Fruit fly (Drosophila melanogaster) whole organism, adult: Measurements from ENCODE around the gene Pen.
A peak's percentile ranks its signal among the peaks of the same experiment; 100 is the strongest.

Source experiments
- CG11617 ChIP-seq: fragments of 200-800 bp; sonication (Bioruptor generic); optimal IDR thresholded peaks from 2 replicates; lab custom pipeline; 2017; ENCODE audit warnings: mild to moderate bottlenecking, missing biosample characterization, missing genetic modification reagents, missing genetic modification characterization
- CG33017 ChIP-seq: fragments of 200-800 bp; sonication (Bioruptor generic); optimal IDR thresholded peaks from 2 replicates; lab custom pipeline; 2018; ENCODE audit warnings: missing biosample characterization, mild to moderate bottlenecking, missing genetic modification characterization, moderate library complexity
- CG7045 ChIP-seq: fragments of 200-800 bp; sonication (Bioruptor generic); optimal IDR thresholded peaks from 2 replicates; lab custom pipeline; 2017; ENCODE audit warnings: missing biosample characterization, mild to moderate bottlenecking, missing genetic modification characterization
- Clk ChIP-seq: fragments of 200-800 bp; sonication (Bioruptor generic); optimal IDR thresholded peaks from 2 replicates; lab custom pipeline; 2017; ENCODE audit warnings: missing biosample characterization, missing genetic modification characterization
- Crg-1 ChIP-seq: fragments of 200-800 bp; sonication (Bioruptor generic); optimal IDR thresholded peaks from 2 replicates; lab custom pipeline; 2016; ENCODE audit warnings: missing biosample characterization, missing genetic modification characterization
- cic ChIP-seq: fragments of 200-800 bp; sonication (Bioruptor generic); optimal IDR thresholded peaks from 2 replicates; lab custom pipeline; 2017; ENCODE audit warnings: missing biosample characterization, mild to moderate bottlenecking, missing genetic modification characterization, moderate library complexity
- kay ChIP-seq: fragments of 200-800 bp; sonication (Bioruptor generic); peaks from one replicate; lab custom pipeline; 2016; ENCODE audit warnings: missing biosample characterization, missing genetic modification characterization, borderline replicate concordance
- pad ChIP-seq: fragments of 200-800 bp; sonication (Bioruptor generic); optimal IDR thresholded peaks from 3 replicates; lab custom pipeline; 2017; ENCODE audit warnings: missing biosample characterization, missing genetic modification characterization, mild to moderate bottlenecking, moderate library complexity, missing genetic modification reagents

DNA sequence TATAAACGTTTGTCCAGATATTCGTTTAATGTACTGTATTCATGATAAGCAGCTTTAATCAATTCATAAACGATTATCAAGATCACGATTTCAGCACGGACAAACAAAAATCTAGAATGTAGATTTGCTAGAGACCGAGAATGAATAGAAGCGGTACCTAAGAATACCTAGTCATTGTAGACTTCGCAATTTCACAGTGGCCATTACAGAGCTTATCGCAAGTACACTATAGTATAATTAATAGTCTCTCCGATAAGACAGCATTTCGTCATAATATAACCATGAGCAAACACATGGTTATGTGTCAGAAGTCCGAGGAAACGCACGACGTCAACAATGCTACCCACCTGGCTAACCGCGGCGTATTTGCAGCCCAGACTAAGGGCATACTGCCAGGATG, 7.4 kb upstream of the Pen start, which contains the start of gene CG33301:
- TF ChIP-seq kay: peak; percentile 66
- TF ChIP-seq pad (GFP tag; lab: Kevin White, UChicago): no peak
- peak; percentile 15 for TF ChIP-seq CG33017 (tag; lab: Kevin White, UChicago)
- peak; percentile 16 for TF ChIP-seq cic (GFP tag; lab: Kevin White, UChicago)
- no peak for TF ChIP-seq Clk
- TF ChIP-seq Crg-1 (GFP tag; lab: Kevin White, UChicago): no peak
- no peak for TF ChIP-seq CG11617 (GFP tag; lab: Kevin White, UChicago)
- no peak for TF ChIP-seq CG7045 (GFP tag; lab: Kevin White, UChicago)
